Worm (Caenorhabditis elegans): Measurements from ENCODE around the gene hsp-60.

DNA sequence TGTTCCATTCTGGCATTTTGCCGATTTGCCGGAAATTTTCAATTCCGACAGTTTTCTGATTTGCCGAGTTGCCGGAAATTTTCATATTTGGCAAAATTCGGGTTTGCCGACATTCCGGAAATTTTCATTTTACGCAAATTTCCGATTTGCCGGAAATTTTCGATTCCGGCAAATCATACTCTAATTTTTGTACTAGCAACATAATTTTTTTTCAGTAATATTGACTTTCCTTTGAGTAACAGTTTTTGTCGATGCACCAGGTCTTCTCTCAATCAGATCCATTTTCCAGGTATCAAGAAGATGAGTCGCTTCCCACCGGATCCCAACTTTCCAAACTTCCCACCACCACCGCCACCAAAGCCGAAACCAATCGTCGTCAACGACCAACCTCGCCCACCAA lies 21.6 kb downstream of the hsp-60 start, which contains the start of gene Y22D7AL.3:
- TF ChIP-seq bed-3 (GFP tag; optimal IDR thresholded peaks at IDR 0.05) (no peak), nhr-237 (tag; optimal IDR thresholded peaks at IDR 0.05) (no peak), snpc-4 (tag; optimal IDR thresholded peaks at IDR 0.05) (no peak), cnd-1 (tag; optimal IDR thresholded peaks at IDR 0.05) (no peak), pha-4 (tag; optimal IDR thresholded peaks at IDR 0.05) (no peak), lin-32 (GFP tag; optimal IDR thresholded peaks at IDR 0.05) (no peak), nhr-76 (tag; optimal IDR thresholded peaks at IDR 0.05) (no peak), sptf-1 (tag; optimal IDR thresholded peaks at IDR 0.05) (no peak), ztf-11 (tag; optimal IDR thresholded peaks at IDR 0.05) (no peak)
